Fruit fly (Drosophila melanogaster): Measurements from ENCODE around the gene mri.

The mri gene

dm6 chr3L:203536-204135 lies 3.7 kb downstream of the mri start, which contains the start of gene NitFhit:
Gene NitFhit, plus strand, starts transcription at chr3L:203730.
- TF ChIP-seq ss (GFP tag; optimal IDR thresholded peaks at IDR 0.05) (peak in 1 of 2 experiments; percentile 46), CG31627 (GFP tag; optimal IDR thresholded peaks at IDR 0.05) (no peak), CG3919 (GFP tag; optimal IDR thresholded peaks at IDR 0.05) (no peak), Eip75B (GFP tag; optimal IDR thresholded peaks at IDR 0.05) (no peak), CG10669 (GFP tag; optimal IDR thresholded peaks at IDR 0.05) (no peak), Lpt (GFP tag; optimal IDR thresholded peaks at IDR 0.05) (no peak), topi (GFP tag; optimal IDR thresholded peaks at IDR 0.05) (no peak), acj6 (GFP tag; optimal IDR thresholded peaks at IDR 0.05) (no peak), fkh (GFP tag; optimal IDR thresholded peaks at IDR 0.05) (peak; percentile 71), dac (GFP tag; optimal IDR thresholded peaks at IDR 0.05) (no peak), fd85E (GFP tag; optimal IDR thresholded peaks at IDR 0.05) (no peak), esn (GFP tag; optimal IDR thresholded peaks at IDR 0.05) (no peak), CG11902 (GFP tag; optimal IDR thresholded peaks at IDR 0.05) (no peak), CG6808 (GFP tag; optimal IDR thresholded peaks at IDR 0.05) (peak; percentile 14), CG4318 (GFP tag; optimal IDR thresholded peaks at IDR 0.05) (no peak), OdsH (GFP tag; optimal IDR thresholded peaks at IDR 0.05) (no peak), svp (GFP tag) (peak; percentile 74)

dm6 chr3L:205723-206284 lies 5.8 kb downstream of the mri start, which contains the start of the genes Gk1 and CG13876:
Gene Gk1, minus strand, starts transcription at chr3L:205844.
Gene CG13876, plus strand, starts transcription at chr3L:206134.
- TF ChIP-seq Hr4 (GFP tag; optimal IDR thresholded peaks at IDR 0.05) = no peak
- peak; percentile 97 for TF ChIP-seq CG34406 (GFP tag; optimal IDR thresholded peaks at IDR 0.05)
- TF ChIP-seq topi (GFP tag; optimal IDR thresholded peaks at IDR 0.05) = peak; percentile 91
- TF ChIP-seq CG10669 (GFP tag; optimal IDR thresholded peaks at IDR 0.05) = peak; percentile 94
- peak in 1 of 2 experiments; percentile 89 for TF ChIP-seq salr (GFP tag; optimal IDR thresholded peaks at IDR 0.05)
- TF ChIP-seq Sox14 (GFP tag; optimal IDR thresholded peaks at IDR 0.05) = peak; percentile 90
- peak; percentile 97 for TF ChIP-seq dsx (GFP tag; optimal IDR thresholded peaks at IDR 0.05; ENCODE audit: poor library complexity, severe bottlenecking)
- TF ChIP-seq Blimp-1 (GFP tag; optimal IDR thresholded peaks at IDR 0.05) = peak; percentile 84
- no peak for TF ChIP-seq OdsH (GFP tag; optimal IDR thresholded peaks at IDR 0.05)
- peak; percentile 94 for TF ChIP-seq net (GFP tag; optimal IDR thresholded peaks at IDR 0.05)
- TF ChIP-seq fkh (GFP tag; optimal IDR thresholded peaks at IDR 0.05) = peak; percentile 99
- peak; percentile 97 for TF ChIP-seq CG6163 (GFP tag; IDR thresholded peaks at IDR 0.05)
- no peak for TF ChIP-seq Sox102F (GFP tag; optimal IDR thresholded peaks at IDR 0.05)
- TF ChIP-seq CG11902 (GFP tag; optimal IDR thresholded peaks at IDR 0.05) = peak; percentile 73
- peak; percentile 96 for TF ChIP-seq acj6 (GFP tag; optimal IDR thresholded peaks at IDR 0.05)
- peak; percentile 95 to 97 for TF ChIP-seq ss (GFP tag; optimal IDR thresholded peaks at IDR 0.05)
- peak; percentile 93 for TF ChIP-seq esn (GFP tag; optimal IDR thresholded peaks at IDR 0.05)
- TF ChIP-seq dac (GFP tag; optimal IDR thresholded peaks at IDR 0.05) = peak; percentile 90
- TF ChIP-seq Sox15 (GFP tag; optimal IDR thresholded peaks at IDR 0.05) = peak; percentile 83
- TF ChIP-seq CG11762 (GFP tag; optimal IDR thresholded peaks at IDR 0.05; ENCODE audit: insufficient read depth) = peak; percentile 91
- peak; percentile 94 for TF ChIP-seq CG3919 (GFP tag; optimal IDR thresholded peaks at IDR 0.05)
- TF ChIP-seq Met (GFP tag; optimal IDR thresholded peaks at IDR 0.05) = no peak
- peak; percentile 91 for TF ChIP-seq Eip93F (GFP tag; optimal IDR thresholded peaks at IDR 0.05)
- peak; percentile 42 for TF ChIP-seq fd85E (GFP tag; optimal IDR thresholded peaks at IDR 0.05)
- TF ChIP-seq CG31627 (GFP tag; optimal IDR thresholded peaks at IDR 0.05) = peak; percentile 75
- peak; percentile 92 for TF ChIP-seq vri (GFP tag; optimal IDR thresholded peaks at IDR 0.05)
- peak; percentile 80 for TF ChIP-seq cyc (GFP tag; optimal IDR thresholded peaks at IDR 0.05)
- TF ChIP-seq CG8119 (GFP tag; IDR thresholded peaks at IDR 0.05) = peak; percentile 97
- TF ChIP-seq pdm3 (GFP tag; optimal IDR thresholded peaks at IDR 0.05) = no peak
- TF ChIP-seq CG8319 (GFP tag; optimal IDR thresholded peaks at IDR 0.05) = no peak
- TF ChIP-seq Hr38 (GFP tag; optimal IDR thresholded peaks at IDR 0.05) = no peak
- TF ChIP-seq CG6276 (GFP tag; optimal IDR thresholded peaks at IDR 0.05) = peak; percentile 95
- TF ChIP-seq achi (GFP tag; optimal IDR thresholded peaks at IDR 0.05) = peak; percentile 95
- peak; percentile 95 for TF ChIP-seq CG16779 (tag; optimal IDR thresholded peaks at IDR 0.05)
- TF ChIP-seq Lpt (GFP tag; optimal IDR thresholded peaks at IDR 0.05) = peak; percentile 94
- peak; percentile 90 for TF ChIP-seq spab (GFP tag; optimal IDR thresholded peaks at IDR 0.05)
- peak; percentile 94 for TF ChIP-seq Gug (GFP tag; IDR thresholded peaks at IDR 0.05)
- peak; percentile 98 for TF ChIP-seq Eip78C (GFP tag)
- TF ChIP-seq CG15336 (GFP tag; IDR thresholded peaks at IDR 0.05) = peak; percentile 98
- peak; percentile 90 for TF ChIP-seq CG6854 (GFP tag; optimal IDR thresholded peaks at IDR 0.05)
- peak; percentile 98 for TF ChIP-seq CG3032 (tag; optimal IDR thresholded peaks at IDR 0.05)
- peak; percentile 96 for TF ChIP-seq CG8632 (GFP tag; optimal IDR thresholded peaks at IDR 0.05)
- peak; percentile 96 for TF ChIP-seq svp (GFP tag)

All from whole organism, prepupa.